Fruit fly (Drosophila melanogaster): ENCODE results near the gene Axn.

The Axn gene

dm6 chr3R:30061154-30061482 lies 38.5 kb downstream of the Axn start (continued):
- TF ChIP-seq CG6683 (GFP tag; optimal IDR thresholded peaks at IDR 0.05) (peak; percentile 71), Deaf1 (tag; optimal IDR thresholded peaks at IDR 0.05) (peak; percentile 66), CG6791 (GFP tag; IDR thresholded peaks at IDR 0.05; ENCODE audit: partially characterized antibody) (no peak), shn (GFP tag; optimal IDR thresholded peaks at IDR 0.05) (peak; percentile 42), CG17328 (GFP tag; IDR thresholded peaks at IDR 0.05) (peak; percentile 95), Neu2 (GFP tag; optimal IDR thresholded peaks at IDR 0.05; ENCODE audit: borderline replicate concordance) (no peak), Jarid2 (GFP tag; optimal IDR thresholded peaks at IDR 0.05) (peak; percentile 71), Dll (GFP tag; IDR thresholded peaks at IDR 0.05; ENCODE audit: partially characterized antibody) (no peak), CG1792 (GFP tag; optimal IDR thresholded peaks at IDR 0.05) (peak; percentile 86), z (GFP tag; IDR thresholded peaks at IDR 0.05) (peak; percentile 56; the same call in 1 of the 3 replicates), Awh (GFP tag; IDR thresholded peaks at IDR 0.05) (peak; percentile 95), CG7745 (tag; optimal IDR thresholded peaks at IDR 0.05) (no peak), CG4820 (GFP tag; optimal IDR thresholded peaks at IDR 0.05) (peak; percentile 90), Oli (tag; optimal IDR thresholded peaks at IDR 0.05) (peak; percentile 73), CG13424 (tag; optimal IDR thresholded peaks at IDR 0.05) (peak; percentile 79), Sry-δ (GFP tag; optimal IDR thresholded peaks at IDR 0.05) (peak; percentile 52), CG4328 (GFP tag; optimal IDR thresholded peaks at IDR 0.05) (peak; percentile 62), slp2 (GFP tag; optimal IDR thresholded peaks at IDR 0.05) (peak; percentile 86), Eip74EF (GFP tag; optimal IDR thresholded peaks at IDR 0.05) (peak in 1 of 2 experiments; percentile 87), oc (tag; optimal IDR thresholded peaks at IDR 0.05) (peak; percentile 83), CG13894 (tag; optimal IDR thresholded peaks at IDR 0.05) (no peak), Hsf (GFP tag; optimal IDR thresholded peaks at IDR 0.05) (peak; percentile 81), CG10462 (GFP tag; optimal IDR thresholded peaks at IDR 0.05) (peak; percentile 60), bowl (GFP tag; IDR thresholded peaks at IDR 0.05) (peak; percentile 89), rib (GFP tag; IDR thresholded peaks at IDR 0.05) (peak; percentile 62; the same call in 1 of the 2 replicates), Dfd (GFP tag; optimal IDR thresholded peaks at IDR 0.05) (no peak), CG15011 (GFP tag; optimal IDR thresholded peaks at IDR 0.05) (peak; percentile 68), CG34422 (GFP tag; IDR thresholded peaks at IDR 0.05) (peak; percentile 95), CG10959 (GFP tag; IDR thresholded peaks at IDR 0.05) (peak; percentile 78), CG30431 (GFP tag; optimal IDR thresholded peaks at IDR 0.05) (peak; percentile 42), nmo (GFP tag; optimal IDR thresholded peaks at IDR 0.05) (peak; percentile 94), seq (GFP tag; IDR thresholded peaks at IDR 0.05) (peak; percentile 89), sens-2 (GFP tag; IDR thresholded peaks at IDR 0.05) (peak; percentile 89), cad (GFP tag; optimal IDR thresholded peaks at IDR 0.05) (no peak), crp (GFP tag; optimal IDR thresholded peaks at IDR 0.05) (peak in 1 of 2 experiments; percentile 2), CG30020 (tag; optimal IDR thresholded peaks at IDR 0.05) (peak; percentile 60), pros (GFP tag; optimal IDR thresholded peaks at IDR 0.05) (peak; percentile 63), Poxn (GFP tag; IDR thresholded peaks at IDR 0.05) (no peak), Bteb2 (GFP tag; optimal IDR thresholded peaks at IDR 0.05) (peak; percentile 17), bbx (GFP tag; IDR thresholded peaks at IDR 0.05; ENCODE audit: partially characterized antibody) (no peak), CG12744 (GFP tag; optimal IDR thresholded peaks at IDR 0.05) (peak; percentile 50), Antp (GFP tag; optimal IDR thresholded peaks at IDR 0.05) (peak; percentile 88), CG17186 (GFP tag; optimal IDR thresholded peaks at IDR 0.05) (peak; percentile 48), jumu (GFP tag; optimal IDR thresholded peaks at IDR 0.05) (peak; percentile 88), pb (GFP tag; optimal IDR thresholded peaks at IDR 0.05) (peak; percentile 73), Max (GFP tag; optimal IDR thresholded peaks at IDR 0.05) (peak; percentile 85), p53 (GFP tag; optimal IDR thresholded peaks at IDR 0.05) (peak; percentile 62), CG8290 (GFP tag; optimal IDR thresholded peaks at IDR 0.05) (peak; percentile 85), CG8290 (tag; optimal IDR thresholded peaks at IDR 0.05) (peak in 1 of 2 experiments; percentile 77), ems (GFP tag; optimal IDR thresholded peaks at IDR 0.05) (peak; percentile 89), lbe (GFP tag; optimal IDR thresholded peaks at IDR 0.05) (peak; percentile 87)

Data from whole organism, embryonic.